Worm (Caenorhabditis elegans): ENCODE measurements around the gene gck-4.

DNA sequence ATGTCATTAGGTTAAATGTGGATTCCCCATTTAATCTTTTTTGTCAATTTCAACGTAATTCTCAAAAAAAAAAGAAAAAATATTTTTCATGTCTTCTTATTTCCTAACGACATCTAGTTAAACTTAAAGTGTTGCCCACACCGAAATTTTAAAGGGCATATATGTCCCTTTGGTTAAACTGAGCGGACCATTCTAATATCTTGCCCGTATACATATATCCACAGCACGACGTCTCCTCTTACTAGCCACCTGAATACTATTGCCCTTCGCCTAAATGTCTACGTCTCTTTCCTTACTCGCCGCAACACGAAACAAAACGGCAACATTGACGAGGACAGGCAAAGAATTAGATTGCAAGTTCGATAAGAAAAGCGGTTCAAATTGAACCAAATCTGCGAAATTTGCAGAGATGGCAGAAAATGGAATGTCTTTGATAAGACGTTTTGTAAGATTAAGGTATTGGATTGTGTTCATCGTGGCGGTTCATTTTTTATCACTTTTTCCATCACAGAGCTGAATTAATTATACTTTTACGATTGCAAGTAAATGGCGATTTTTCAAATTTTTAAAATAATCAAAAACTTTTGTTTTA lies 23.7 kb downstream of the gck-4 start:
- peak; percentile 88 for TF ChIP-seq flt-1 (GFP tag; IDR thresholded peaks at IDR 0.05)
- TF ChIP-seq T22C8.4 (GFP tag; IDR thresholded peaks at IDR 0.05), result peak; percentile 55; the same call in 1 of the 2 replicates
- TF ChIP-seq med-1 (GFP tag; optimal IDR thresholded peaks at IDR 0.05; ENCODE audit: insufficient read depth), result peak; percentile 51
- peak; percentile 98 for TF ChIP-seq cog-1 (tag; optimal IDR thresholded peaks at IDR 0.05)
- TF ChIP-seq tab-1 (GFP tag; IDR thresholded peaks at IDR 0.05), result peak; percentile 64; the same call in 1 of the 2 replicates
- peak; percentile 69 for TF ChIP-seq klf-2 (GFP tag; conservative IDR thresholded peaks at IDR 0.05)
